Fruit fly (Drosophila melanogaster): ENCODE measurements around the gene CG15571.

- TF ChIP-seq CG8478 (optimal IDR thresholded peaks at IDR 0.05) (no peak), CTCF (optimal IDR thresholded peaks at IDR 0.05) (no peak)
These were observed 7.8 kb upstream of the CG15571 start for dm6 chrX:4225020-4225419.

Measured in S2 (cell line).